Worm (Caenorhabditis elegans): ENCODE measurements around the gene Y37A1B.4.

DNA sequence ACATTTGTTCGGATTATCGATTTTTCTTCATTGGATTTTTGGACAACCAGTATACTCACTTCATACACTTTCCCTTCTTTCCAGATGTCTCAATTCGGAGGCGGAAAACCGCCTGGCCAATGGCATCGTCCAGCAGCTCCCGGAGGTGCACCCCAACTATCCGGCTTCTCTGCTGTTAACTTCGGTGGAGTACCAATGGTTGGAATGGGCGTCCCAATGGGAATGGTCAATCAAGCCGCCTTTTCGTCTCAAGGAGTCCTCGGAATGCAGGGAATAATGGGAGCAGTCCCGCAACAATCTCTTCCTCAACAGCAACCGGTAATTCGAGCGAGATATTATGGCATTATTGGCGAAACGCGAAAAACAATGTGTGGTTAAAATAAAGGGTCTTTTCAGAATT, 11.0 kb upstream of the Y37A1B.4 start, which contains the start of gene ccar-1:
- TF ChIP-seq F13C5.2 (tag; optimal IDR thresholded peaks at IDR 0.05): no peak
- TF ChIP-seq tra-4 (tag; optimal IDR thresholded peaks at IDR 0.05): no peak
- TF ChIP-seq tbx-37 (GFP tag; conservative IDR thresholded peaks at IDR 0.05): no peak
